Fruit fly (Drosophila melanogaster) whole organism, embryonic: ENCODE measurements around the gene CG12783.

Experiments
- BEAF-32 ChIP-seq: fragments of 200-800 bp; sonication (Bioruptor generic); optimal IDR thresholded peaks from 3 replicates; lab custom pipeline; 2017; ENCODE audit warnings: missing biosample characterization, missing genetic modification characterization, mild to moderate bottlenecking, moderate library complexity, missing genetic modification reagents
- Bteb2 ChIP-seq: fragments of 200-800 bp; sonication (Bioruptor generic); optimal IDR thresholded peaks from 2 replicates; lab custom pipeline; 2016; ENCODE audit warnings: missing biosample characterization, missing genetic modification characterization
- CG10321 ChIP-seq: fragments of 200-800 bp; sonication (Bioruptor generic); IDR thresholded peaks from 2 replicates; pipeline ENCODE4 v1.3.6; 2022; ENCODE audit warnings: missing biosample characterization, missing genetic modification characterization
- CG12155 ChIP-seq: fragments of 200-800 bp; sonication (Bioruptor generic); optimal IDR thresholded peaks from 3 replicates; lab custom pipeline; 2016; ENCODE audit warnings: missing biosample characterization, missing genetic modification characterization
- CG1233 ChIP-seq: fragments of 200-800 bp; sonication (Bioruptor generic); optimal IDR thresholded peaks from 4 replicates; lab custom pipeline; 2018; ENCODE audit warnings: missing biosample characterization, mild to moderate bottlenecking, missing genetic modification characterization
- CG12391 ChIP-seq: fragments of 200-800 bp; sonication (Bioruptor generic); optimal IDR thresholded peaks from 3 replicates; lab custom pipeline; 2018; ENCODE audit warnings: missing biosample characterization, mild to moderate bottlenecking, missing genetic modification characterization, moderate library complexity
- CG13296 ChIP-seq: fragments of 200-800 bp; sonication (Bioruptor generic); optimal IDR thresholded peaks from 3 replicates; lab custom pipeline; 2018; ENCODE audit warnings: missing biosample characterization, mild to moderate bottlenecking, missing genetic modification characterization
- CG15011 ChIP-seq: fragments of 200-800 bp; sonication (Bioruptor generic); optimal IDR thresholded peaks from 3 replicates; lab custom pipeline; 2018; ENCODE audit warnings: missing biosample characterization, mild to moderate bottlenecking, missing genetic modification characterization
- CG15696 ChIP-seq: fragments of 200-800 bp; sonication (Bioruptor generic); optimal IDR thresholded peaks from 2 replicates; lab custom pipeline; 2019; ENCODE audit warnings: missing biosample characterization, mild to moderate bottlenecking, missing genetic modification characterization, moderate library complexity
- CG1602 ChIP-seq: fragments of 200-800 bp; sonication (Bioruptor generic); optimal IDR thresholded peaks from 3 replicates; lab custom pipeline; 2016; ENCODE audit warnings: missing biosample characterization, missing genetic modification characterization
- CG1603 ChIP-seq: fragments of 200-800 bp; sonication (Bioruptor generic); optimal IDR thresholded peaks from 2 replicates; lab custom pipeline; 2019; ENCODE audit warnings: missing biosample characterization, mild to moderate bottlenecking, missing genetic modification characterization, moderate library complexity
- CG17829 ChIP-seq: fragments of 200-800 bp; optimal IDR thresholded peaks from 2 replicates; lab custom pipeline; 2019; ENCODE audit warnings: missing biosample characterization, mild to moderate bottlenecking, missing genetic modification characterization, moderate library complexity
- CG1792 ChIP-seq: fragments of 200-800 bp; sonication (Bioruptor generic); optimal IDR thresholded peaks from 2 replicates; lab custom pipeline; 2016; ENCODE audit warnings: missing biosample characterization, missing genetic modification characterization
- CG1832 ChIP-seq: fragments of 200-800 bp; sonication (Bioruptor generic); optimal IDR thresholded peaks from 2 replicates; lab custom pipeline; 2017; ENCODE audit warnings: missing biosample characterization, mild to moderate bottlenecking, missing genetic modification characterization, inconsistent platforms
- CG4360 ChIP-seq: fragments of 200-800 bp; sonication (Bioruptor generic); IDR thresholded peaks from 2 replicates; pipeline ENCODE4 v1.3.6; 2022; ENCODE audit warnings: missing biosample characterization, missing genetic modification characterization
- CG7372 ChIP-seq: fragments of 200-800 bp; sonication (Bioruptor generic); IDR thresholded peaks from 2 replicates; pipeline ENCODE4 v1.3.6; 2022; ENCODE audit warnings: missing biosample characterization, missing genetic modification characterization
- CG8388 ChIP-seq: fragments of 200-800 bp; sonication (Bioruptor generic); optimal IDR thresholded peaks from 2 replicates; lab custom pipeline; 2019; ENCODE audit warnings: missing biosample characterization, mild to moderate bottlenecking, missing genetic modification characterization, moderate library complexity
- CG9817 ChIP-seq: fragments of 200-800 bp; sonication (Bioruptor generic); optimal IDR thresholded peaks from 2 replicates; lab custom pipeline; 2018; ENCODE audit warnings: missing biosample characterization, mild to moderate bottlenecking, missing genetic modification characterization, moderate library complexity
- CTCF ChIP-seq: fragments of 200-800 bp; sonication (Bioruptor generic); optimal IDR thresholded peaks from 2 replicates; lab custom pipeline; 2017; ENCODE audit warnings: missing biosample characterization, mild to moderate bottlenecking, missing genetic modification characterization, moderate library complexity
- Camta ChIP-seq: fragments of 200-800 bp; sonication (Bioruptor generic); optimal IDR thresholded peaks from 2 replicates; lab custom pipeline; 2016; ENCODE audit warnings: missing biosample characterization, missing genetic modification characterization
- Chrac-16 ChIP-seq: fragments of 200-800 bp; sonication (Bioruptor generic); optimal IDR thresholded peaks from 3 replicates; lab custom pipeline; 2016; ENCODE audit warnings: missing biosample characterization, missing genetic modification characterization
- CrebB ChIP-seq: fragments of 200-800 bp; sonication (Bioruptor generic); optimal IDR thresholded peaks from 3 replicates; lab custom pipeline; 2018; ENCODE audit warnings: missing biosample characterization, mild to moderate bottlenecking, missing genetic modification characterization
- Dip3 ChIP-seq: fragments of 200-800 bp; sonication (Bioruptor generic); optimal IDR thresholded peaks from 3 replicates; lab custom pipeline; 2016; ENCODE audit warnings: missing biosample characterization, missing genetic modification characterization
- Hand ChIP-seq: fragments of 200-800 bp; sonication (Bioruptor generic); optimal IDR thresholded peaks from 2 replicates; lab custom pipeline; 2017; ENCODE audit warnings: mild to moderate bottlenecking, missing biosample characterization, missing genetic modification reagents, missing genetic modification characterization
- Hr78 ChIP-seq, 2 experiments: fragments of 200-800 bp in 1 of 2; fragments of >200 bp in 1 of 2; sonication (Bioruptor generic) in 1 of 2; optimal IDR thresholded peaks; 2 replicates each; lab custom pipeline; 2017 to 2019; ENCODE audit warnings: missing biosample characterization in 2 of 2, missing genetic modification characterization in 2 of 2, mild to moderate bottlenecking in 1 of 2, moderate library complexity in 1 of 2
- Nf-YB ChIP-seq: fragments of 200-800 bp; sonication (Bioruptor generic); optimal IDR thresholded peaks from 3 replicates; lab custom pipeline; 2019; ENCODE audit warnings: missing biosample characterization, mild to moderate bottlenecking, missing genetic modification characterization, moderate library complexity
- Nf-YC ChIP-seq: fragments of 200-800 bp; optimal IDR thresholded peaks from 3 replicates; lab custom pipeline; 2019; ENCODE audit warnings: missing biosample characterization, mild to moderate bottlenecking, missing genetic modification characterization, moderate library complexity
- amos ChIP-seq: fragments of 200-800 bp; sonication (Bioruptor generic); IDR thresholded peaks from 2 replicates; pipeline ENCODE4 v1.3.6; 2022; ENCODE audit warnings: missing biosample characterization, missing genetic modification characterization; ENCODE audit not compliant: partially characterized antibody
- ase ChIP-seq: fragments of 200-800 bp; sonication (Bioruptor generic); IDR thresholded peaks from 3 replicates; pipeline ENCODE4 v1.3.6; 2022; ENCODE audit warnings: missing biosample characterization, missing genetic modification characterization
- ash1 ChIP-seq: fragments of 200-800 bp; sonication (Bioruptor generic); optimal IDR thresholded peaks from 2 replicates; lab custom pipeline; 2018; ENCODE audit warnings: missing biosample characterization, mild to moderate bottlenecking, missing genetic modification characterization
- cad ChIP-seq: fragments of >200 bp; optimal IDR thresholded peaks from 2 replicates; lab custom pipeline; 2017; ENCODE audit warnings: missing biosample characterization, missing genetic modification characterization
- cg ChIP-seq: fragments of 200-800 bp; sonication (Bioruptor generic); optimal IDR thresholded peaks from 3 replicates; lab custom pipeline; 2019; ENCODE audit warnings: missing biosample characterization, mild to moderate bottlenecking, missing genetic modification characterization, moderate library complexity
- chif ChIP-seq, 2 experiments: fragments of 200-800 bp; sonication (Bioruptor generic); optimal IDR thresholded peaks; 3 replicates each; lab custom pipeline; 2016; ENCODE audit warnings: missing biosample characterization in 2 of 2, missing genetic modification characterization in 2 of 2
- eyg ChIP-seq: fragments of 200-800 bp; sonication (Bioruptor generic); optimal IDR thresholded peaks from 3 replicates; lab custom pipeline; 2016; ENCODE audit warnings: missing biosample characterization, missing genetic modification characterization
- fd96Cb ChIP-seq: fragments of 200-800 bp; sonication (Bioruptor generic); optimal IDR thresholded peaks from 2 replicates; lab custom pipeline; 2018; ENCODE audit warnings: missing biosample characterization, mild to moderate bottlenecking, missing genetic modification characterization, moderate library complexity
- fu2 ChIP-seq: fragments of 200-800 bp; sonication (Bioruptor generic); optimal IDR thresholded peaks from 2 replicates; lab custom pipeline; 2016; ENCODE audit warnings: missing biosample characterization, missing genetic modification characterization
- gsb-n ChIP-seq: fragments of 200-800 bp; sonication (Bioruptor generic); optimal IDR thresholded peaks from 3 replicates; lab custom pipeline; 2018; ENCODE audit warnings: missing biosample characterization, mild to moderate bottlenecking, missing genetic modification characterization
- her ChIP-seq: fragments of 200-800 bp; sonication (Bioruptor generic); optimal IDR thresholded peaks from 2 replicates; lab custom pipeline; 2016; ENCODE audit warnings: missing biosample characterization, missing genetic modification characterization
- oc ChIP-seq: fragments of 200-800 bp; sonication (Bioruptor generic); optimal IDR thresholded peaks from 2 replicates; lab custom pipeline; 2018; ENCODE audit warnings: missing biosample characterization, mild to moderate bottlenecking, missing genetic modification characterization, moderate library complexity
- otp ChIP-seq: fragments of 200-800 bp; sonication (Bioruptor generic); IDR thresholded peaks from 3 replicates; pipeline ENCODE4, ENCODE4 v1.3.6; 2022; ENCODE audit warnings: missing biosample characterization, missing genetic modification characterization
- phol ChIP-seq: fragments of 200-800 bp; sonication (Bioruptor generic); optimal IDR thresholded peaks from 3 replicates; lab custom pipeline; 2018; ENCODE audit warnings: missing biosample characterization, mild to moderate bottlenecking, missing genetic modification characterization, moderate library complexity
- rib ChIP-seq: fragments of 200-800 bp; sonication (Bioruptor generic); IDR thresholded peaks from 2 replicates; pipeline ENCODE4 v1.3.6; 2022; ENCODE audit warnings: missing biosample characterization, missing genetic modification characterization
- schlank ChIP-seq: fragments of 200-800 bp; sonication (Bioruptor generic); optimal IDR thresholded peaks from 2 replicates; lab custom pipeline; 2018; ENCODE audit warnings: missing biosample characterization, mild to moderate bottlenecking, missing genetic modification characterization
- sens ChIP-seq: fragments of 200-800 bp; sonication (Bioruptor generic); peaks from one replicate; lab custom pipeline; 2016; ENCODE audit warnings: missing biosample characterization, missing genetic modification characterization
- sima ChIP-seq: fragments of 200-800 bp; sonication (Bioruptor generic); optimal IDR thresholded peaks from 2 replicates; lab custom pipeline; 2016; ENCODE audit warnings: missing biosample characterization, missing genetic modification characterization
- ttk ChIP-seq: fragments of 200-800 bp; sonication (Bioruptor generic); IDR thresholded peaks from 2 replicates; pipeline ENCODE4 v2.1.2; 2022; ENCODE audit warnings: missing biosample characterization, missing genetic modification characterization
- twi ChIP-seq: fragments of 200-800 bp; optimal IDR thresholded peaks from 2 replicates; lab custom pipeline; 2019; ENCODE audit warnings: missing biosample characterization, mild to moderate bottlenecking, missing genetic modification characterization, moderate library complexity
- tx ChIP-seq: fragments of 200-800 bp; sonication (Bioruptor generic); optimal IDR thresholded peaks from 2 replicates; lab custom pipeline; 2016; ENCODE audit warnings: missing biosample characterization, missing genetic modification characterization

The CG12783 gene

dm6 chr3R:16613300-16613699 is at the start of gene CG12783:
Gene CG12783 (minus strand): TSS chr3R:16613400.
- TF ChIP-seq ash1 (GFP tag; lab: Kevin White, UChicago): no peak
- TF ChIP-seq CG1602 (GFP tag; lab: Kevin White, UChicago): no peak
- no peak for TF ChIP-seq Camta (GFP tag; lab: Kevin White, UChicago)
- TF ChIP-seq CrebB (tag; lab: Kevin White, UChicago): no peak
- no peak for TF ChIP-seq eyg
- TF ChIP-seq CG1832: no peak
- TF ChIP-seq CG7372 (GFP tag; lab: Robert Waterston, UW): no peak
- no peak for TF ChIP-seq sima (GFP tag; lab: Kevin White, UChicago)
- TF ChIP-seq chif (GFP tag; optimal IDR thresholded peaks at IDR 0.05; lab: Kevin White, UChicago): no peak
- no peak for TF ChIP-seq rib
- no peak for TF ChIP-seq ase (GFP tag; lab: Robert Waterston, UW)
- TF ChIP-seq CTCF: no peak

dm6 chr3R:16661693-16662092 is 48.5 kb upstream of the CG12783 start:
- peak; percentile 51 for TF ChIP-seq gsb-n (tag; lab: Kevin White, UChicago)
- TF ChIP-seq CG10321 (GFP tag; lab: Robert Waterston, UW): peak; percentile 88
- TF ChIP-seq CG12391 (tag; lab: Kevin White, UChicago): no peak
- TF ChIP-seq sens (GFP tag; lab: Kevin White, UChicago): peak; percentile 69
- TF ChIP-seq Hr78 (GFP tag; optimal IDR thresholded peaks at IDR 0.05; lab: Kevin White, UChicago): peak in 1 of 2 experiments; percentile 75
- peak; percentile 77 for TF ChIP-seq Nf-YB
- peak; percentile 71 for TF ChIP-seq CG1832
- no peak for TF ChIP-seq BEAF-32
- no peak for TF ChIP-seq her (GFP tag; lab: Kevin White, UChicago)
- TF ChIP-seq CG1603 (tag; lab: Kevin White, UChicago): no peak
- TF ChIP-seq phol: peak; percentile 33
- no peak for TF ChIP-seq Hand (GFP tag; lab: Kevin White, UChicago)
- TF ChIP-seq cg (GFP tag; lab: Kevin White, UChicago): peak; percentile 40
- TF ChIP-seq cad (GFP tag; lab: Kevin White, UChicago): peak; percentile 72
- TF ChIP-seq Nf-YC (tag; lab: Kevin White, UChicago): peak; percentile 71
- TF ChIP-seq fd96Cb (tag; lab: Kevin White, UChicago): no peak
- no peak for TF ChIP-seq CG9817 (tag; lab: Kevin White, UChicago)
- peak; percentile 29 for TF ChIP-seq twi

dm6 chr3R:16655494-16656493 is 42.6 kb upstream of the CG12783 start, which contains the start of gene modSP:
Gene modSP (minus strand): TSS chr3R:16655662.
- no peak for TF ChIP-seq fu2 (GFP tag; lab: Kevin White, UChicago)
- no peak for TF ChIP-seq otp (GFP tag; lab: Robert Waterston, UW)
- TF ChIP-seq ash1 (GFP tag; lab: Kevin White, UChicago): no peak
- no peak for TF ChIP-seq CG1233 (GFP tag; lab: Kevin White, UChicago)
- TF ChIP-seq oc: no peak
- no peak for TF ChIP-seq CG13296 (GFP tag; lab: Kevin White, UChicago)
- TF ChIP-seq schlank (tag; lab: Kevin White, UChicago): no peak
- TF ChIP-seq CG15011 (GFP tag; lab: Kevin White, UChicago): no peak
- TF ChIP-seq CG17829 (tag; lab: Kevin White, UChicago): peak; percentile 29
- TF ChIP-seq CG8388: no peak
- TF ChIP-seq Dip3 (GFP tag; lab: Kevin White, UChicago): no peak
- no peak for TF ChIP-seq CG4360
- no peak for TF ChIP-seq tx (GFP tag; lab: Kevin White, UChicago)
- peak; percentile 74 for TF ChIP-seq amos (GFP tag; lab: Robert Waterston, UW)
- TF ChIP-seq CG15696: peak; percentile 14
- TF ChIP-seq Chrac-16 (GFP tag; lab: Kevin White, UChicago): peak; percentile 10
- peak; percentile 9 for TF ChIP-seq Bteb2 (GFP tag; lab: Kevin White, UChicago)
- TF ChIP-seq CG12155: no peak
- TF ChIP-seq CG1792 (GFP tag; lab: Kevin White, UChicago): no peak
- TF ChIP-seq ttk (GFP tag; lab: Robert Waterston, UW): no peak; the same call in 1 of the 2 replicates
